Fruit fly (Drosophila melanogaster) whole organism, prepupa: ENCODE results near the gene CG3823.

Experiments
- CG10669 ChIP-seq: fragments of 200-800 bp; sonication (Bioruptor generic); optimal IDR thresholded peaks from 3 replicates; lab custom pipeline; 2018; ENCODE audit warnings: missing biosample characterization, mild to moderate bottlenecking, missing genetic modification characterization, moderate library complexity
- CG11902 ChIP-seq: fragments of 200-800 bp; sonication (Bioruptor generic); optimal IDR thresholded peaks from 3 replicates; lab custom pipeline; 2016; ENCODE audit warnings: missing biosample characterization, missing genetic modification characterization
- CG15336 ChIP-seq: fragments of 200-800 bp; sonication (Bioruptor generic); IDR thresholded peaks from 2 replicates; pipeline ENCODE4 v1.3.6; 2022; ENCODE audit warnings: missing biosample characterization, missing genetic modification characterization
- CG1621 ChIP-seq: fragments of 200-800 bp; sonication (Bioruptor generic); optimal IDR thresholded peaks from 3 replicates; lab custom pipeline; 2018; ENCODE audit warnings: missing biosample characterization, mild to moderate bottlenecking, missing genetic modification characterization
- CG16779 ChIP-seq: fragments of 200-800 bp; sonication (Bioruptor generic); optimal IDR thresholded peaks from 3 replicates; lab custom pipeline; 2017; ENCODE audit warnings: missing biosample characterization, mild to moderate bottlenecking, missing genetic modification characterization
- CG31627 ChIP-seq: fragments of 200-800 bp; sonication (Bioruptor generic); optimal IDR thresholded peaks from 3 replicates; lab custom pipeline; 2016; ENCODE audit warnings: missing biosample characterization, missing genetic modification characterization
- CG6163 ChIP-seq: fragments of 200-800 bp; sonication (Bioruptor generic); IDR thresholded peaks from 3 replicates; pipeline ENCODE4 v1.3.6; 2022; ENCODE audit warnings: missing biosample characterization, missing genetic modification characterization
- CG6276 ChIP-seq: fragments of 200-800 bp; sonication (Bioruptor generic); optimal IDR thresholded peaks from 2 replicates; lab custom pipeline; 2017; ENCODE audit warnings: missing biosample characterization, mild to moderate bottlenecking, missing genetic modification characterization
- CG6854 ChIP-seq: fragments of 200-800 bp; sonication (Bioruptor generic); optimal IDR thresholded peaks from 2 replicates; lab custom pipeline; 2017; ENCODE audit warnings: missing biosample characterization, mild to moderate bottlenecking, missing genetic modification characterization
- CG7368 ChIP-seq: fragments of 200-800 bp; sonication (Bioruptor generic); optimal IDR thresholded peaks from 3 replicates; lab custom pipeline; 2016; ENCODE audit warnings: missing biosample characterization, missing genetic modification characterization
- CG8119 ChIP-seq: fragments of 200-800 bp; sonication (Bioruptor generic); IDR thresholded peaks from 3 replicates; pipeline ENCODE4 v1.3.6; 2022; ENCODE audit warnings: missing biosample characterization, missing genetic modification characterization
- Eip75B ChIP-seq: fragments of 200-800 bp; sonication (Bioruptor generic); optimal IDR thresholded peaks from 3 replicates; lab custom pipeline; 2016; ENCODE audit warnings: missing biosample characterization, missing genetic modification characterization
- Eip78C ChIP-seq: fragments of 200-800 bp; sonication (Bioruptor generic); peaks from one replicate; lab custom pipeline; 2016; ENCODE audit warnings: missing biosample characterization, missing genetic modification characterization
- Eip93F ChIP-seq: fragments of 200-800 bp; sonication (Bioruptor generic); optimal IDR thresholded peaks from 2 replicates; lab custom pipeline; 2016; ENCODE audit warnings: missing biosample characterization, mild to moderate bottlenecking, missing genetic modification characterization
- Gug ChIP-seq: fragments of 200-800 bp; sonication (Bioruptor generic); IDR thresholded peaks from 2 replicates; pipeline ENCODE4 v1.3.6; 2022; ENCODE audit warnings: missing biosample characterization, missing genetic modification characterization
- Hr38 ChIP-seq: sonication (Bioruptor generic); optimal IDR thresholded peaks from 2 replicates; lab custom pipeline; 2016; ENCODE audit warnings: missing biosample characterization, missing genetic modification characterization
- Hr4 ChIP-seq: fragments of 200-800 bp; sonication (Bioruptor generic); optimal IDR thresholded peaks from 3 replicates; lab custom pipeline; 2016; ENCODE audit warnings: missing biosample characterization, missing genetic modification characterization
- Met ChIP-seq: fragments of 200-800 bp; sonication (Bioruptor generic); optimal IDR thresholded peaks from 3 replicates; lab custom pipeline; 2016; ENCODE audit warnings: missing biosample characterization, missing genetic modification characterization
- OdsH ChIP-seq: fragments of 200-800 bp; sonication (Bioruptor generic); optimal IDR thresholded peaks from 3 replicates; lab custom pipeline; 2016; ENCODE audit warnings: missing biosample characterization, missing genetic modification characterization
- Smox ChIP-seq: fragments of 200-800 bp; sonication (Bioruptor generic); optimal IDR thresholded peaks from 3 replicates; lab custom pipeline; 2016; ENCODE audit warnings: missing biosample characterization, missing genetic modification characterization
- Sox14 ChIP-seq: fragments of 200-800 bp; sonication (Bioruptor generic); optimal IDR thresholded peaks from 3 replicates; lab custom pipeline; 2016; ENCODE audit warnings: missing biosample characterization, missing genetic modification characterization
- achi ChIP-seq: fragments of 200-800 bp; sonication (Bioruptor generic); optimal IDR thresholded peaks from 3 replicates; lab custom pipeline; 2016; ENCODE audit warnings: missing biosample characterization, missing genetic modification characterization
- acj6 ChIP-seq: fragments of 200-800 bp; sonication (Bioruptor generic); optimal IDR thresholded peaks from 3 replicates; lab custom pipeline; 2016; ENCODE audit warnings: missing biosample characterization, missing genetic modification characterization
- cyc ChIP-seq: fragments of 200-800 bp; sonication (Bioruptor generic); optimal IDR thresholded peaks from 3 replicates; lab custom pipeline; 2016; ENCODE audit warnings: missing biosample characterization, missing genetic modification characterization
- dsx ChIP-seq: fragments of 200-800 bp; optimal IDR thresholded peaks from 3 replicates; lab custom pipeline; 2019; ENCODE audit warnings: missing biosample characterization, mild to moderate bottlenecking, missing genetic modification characterization, moderate library complexity; ENCODE audit not compliant: poor library complexity, severe bottlenecking
- esn ChIP-seq: fragments of 200-800 bp; sonication (Bioruptor generic); optimal IDR thresholded peaks from 2 replicates; lab custom pipeline; 2016; ENCODE audit warnings: missing biosample characterization, mild to moderate bottlenecking, missing genetic modification characterization, moderate library complexity
- fd85E ChIP-seq: fragments of 200-800 bp; sonication (Bioruptor generic); optimal IDR thresholded peaks from 3 replicates; lab custom pipeline; 2016; ENCODE audit warnings: missing biosample characterization, missing genetic modification characterization
- fkh ChIP-seq: fragments of 200-800 bp; sonication (Bioruptor generic); optimal IDR thresholded peaks from 3 replicates; lab custom pipeline; 2017; ENCODE audit warnings: missing biosample characterization, mild to moderate bottlenecking, missing genetic modification characterization, moderate library complexity
- lz ChIP-seq: fragments of 200-800 bp; sonication (Bioruptor generic); optimal IDR thresholded peaks from 3 replicates; lab custom pipeline; 2016; ENCODE audit warnings: missing biosample characterization, missing genetic modification characterization
- net ChIP-seq: fragments of 200-800 bp; sonication (Bioruptor generic); optimal IDR thresholded peaks from 3 replicates; lab custom pipeline; 2016; ENCODE audit warnings: missing biosample characterization, missing genetic modification characterization
- salr ChIP-seq, 2 experiments: fragments of 200-800 bp; sonication (Bioruptor generic); optimal IDR thresholded peaks; 3 replicates each; lab custom pipeline; 2016 to 2018; ENCODE audit warnings: missing biosample characterization in 2 of 2, missing genetic modification characterization in 2 of 2, mild to moderate bottlenecking in 1 of 2
- spab ChIP-seq: fragments of 200-800 bp; sonication (Bioruptor generic); optimal IDR thresholded peaks from 2 replicates; lab custom pipeline; 2017; ENCODE audit warnings: missing biosample characterization, mild to moderate bottlenecking, missing genetic modification characterization, missing genetic modification reagents
- ss ChIP-seq, 2 experiments: fragments of 200-800 bp; sonication (Bioruptor generic); optimal IDR thresholded peaks; 2 replicates in 1 of 2; 3 replicates in 1 of 2; lab custom pipeline; 2017 to 2018; ENCODE audit warnings: mild to moderate bottlenecking in 2 of 2, missing biosample characterization in 2 of 2, missing genetic modification characterization in 2 of 2, moderate library complexity in 1 of 2
- vri ChIP-seq: fragments of 200-800 bp; sonication (Bioruptor generic); optimal IDR thresholded peaks from 3 replicates; lab custom pipeline; 2016; ENCODE audit warnings: missing biosample characterization, mild to moderate bottlenecking, missing genetic modification characterization

The CG3823 gene

DNA sequence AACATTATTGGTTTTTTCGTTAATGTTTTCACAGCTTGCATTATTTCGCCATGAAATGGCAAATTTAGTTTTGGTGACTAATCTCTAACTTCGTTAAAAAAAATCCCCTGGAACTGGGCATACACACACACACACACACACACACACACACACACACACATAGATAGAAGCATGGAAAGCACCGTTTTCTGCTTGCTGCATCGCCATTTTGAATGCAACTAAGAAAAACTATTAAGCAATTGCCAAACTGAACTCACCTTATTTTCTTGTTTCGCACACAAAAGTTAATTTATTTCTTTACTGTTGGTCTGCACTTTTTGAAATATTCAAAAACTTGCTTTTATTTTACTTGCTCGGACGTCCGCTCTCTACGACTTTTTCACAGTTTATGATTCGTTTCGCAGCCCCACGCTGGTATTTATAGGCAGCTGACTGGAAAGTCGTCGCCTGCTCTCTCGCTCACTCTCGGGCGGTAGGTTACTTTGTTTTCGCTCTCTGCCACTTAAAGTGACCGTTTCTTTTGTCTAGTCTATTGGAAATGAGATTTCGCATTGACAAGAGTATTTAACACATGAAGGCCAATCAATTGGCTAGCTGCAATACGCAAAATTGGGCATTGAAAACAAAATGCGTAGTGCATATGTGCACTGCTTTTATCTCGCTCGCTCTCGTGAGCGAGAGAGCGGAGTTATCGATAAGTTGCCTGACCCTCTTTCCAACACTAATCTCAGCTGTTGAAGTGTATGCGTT, 24.7 kb upstream of the CG3823 start (continued):
- TF ChIP-seq Hr4 (GFP tag; lab: Kevin White, UChicago) (no peak), fkh (GFP tag; lab: Kevin White, UChicago) (no peak), CG6163 (no peak), dsx (GFP tag; lab: Kevin White, UChicago) (peak; percentile 10), CG16779 (tag; lab: Kevin White, UChicago) (no peak), acj6 (no peak), CG6276 (GFP tag; lab: Kevin White, UChicago) (no peak), Met (GFP tag; lab: Kevin White, UChicago) (peak; percentile 34), net (GFP tag; lab: Kevin White, UChicago) (peak; percentile 7), Eip75B (GFP tag; lab: Kevin White, UChicago) (peak; percentile 27), CG8119 (peak; percentile 27; the same call in 1 of the 3 replicates), Hr38 (no peak), achi (GFP tag; lab: Kevin White, UChicago) (peak; percentile 33)

DNA sequence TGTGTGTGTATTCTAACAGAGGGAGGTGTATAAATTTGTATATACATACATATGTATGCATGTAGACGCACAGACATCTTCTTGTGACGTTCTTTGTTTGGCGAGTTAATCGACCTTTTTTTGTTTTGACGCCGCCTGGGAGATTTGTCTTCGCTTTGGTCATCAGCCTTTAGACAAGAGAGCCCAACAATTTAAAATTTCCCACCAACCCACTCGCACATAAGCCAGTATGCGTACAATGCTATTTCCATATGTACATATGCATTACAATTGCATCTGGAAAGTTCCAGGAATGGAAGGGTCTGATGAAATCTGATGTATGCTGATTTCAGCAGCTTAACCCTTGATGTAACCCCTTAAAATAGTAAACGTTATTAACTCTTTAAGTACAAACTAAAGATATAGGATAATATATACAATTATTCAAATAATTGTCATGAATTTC, 24.1 kb upstream of the CG3823 start, which contains the start of gene Ubi-p5E:
Gene Ubi-p5E (minus strand): TSS at position 19 of the 445 bp plus-strand sequence.
- no peak for TF ChIP-seq CG31627 (GFP tag; lab: Kevin White, UChicago)
- peak; percentile 55 for TF ChIP-seq fkh (GFP tag; lab: Kevin White, UChicago)
- TF ChIP-seq Eip93F (GFP tag; lab: Kevin White, UChicago), result peak; percentile 12
- peak in 1 of 2 experiments; percentile 11 for TF ChIP-seq ss (GFP tag; optimal IDR thresholded peaks at IDR 0.05; lab: Kevin White, UChicago)
- TF ChIP-seq Eip78C (GFP tag; lab: Kevin White, UChicago), result peak; percentile 25
- TF ChIP-seq, all 60 proteins: peak for 4

DNA sequence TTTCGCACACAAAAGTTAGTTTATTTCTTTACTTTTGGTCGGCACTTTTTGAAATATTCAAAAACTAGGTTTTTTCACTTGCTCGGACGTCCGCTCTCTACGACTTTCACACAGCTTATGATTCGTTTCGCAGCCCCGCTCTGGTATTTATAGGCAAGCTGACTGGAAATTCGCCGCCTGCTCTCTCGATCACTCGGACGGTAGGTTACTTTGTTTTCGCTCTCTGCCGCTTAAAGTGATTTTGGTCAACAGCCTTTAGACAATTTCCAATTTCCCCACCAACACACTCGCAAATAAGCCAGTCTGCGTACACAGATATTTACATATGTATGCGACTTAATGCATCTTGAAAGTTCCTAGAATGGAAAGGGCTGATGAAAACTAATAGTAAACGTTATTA, 20.3 kb upstream of the CG3823 start, which contains the start of gene CG11700:
Gene CG11700 (minus strand): TSS at position 106 of the 400 bp plus-strand sequence.
- TF ChIP-seq CG31627 (GFP tag; lab: Kevin White, UChicago), result no peak
- no peak for TF ChIP-seq cyc (GFP tag; lab: Kevin White, UChicago)
- no peak for TF ChIP-seq spab (GFP tag; lab: Kevin White, UChicago)
- TF ChIP-seq dsx (GFP tag; lab: Kevin White, UChicago), result peak; percentile 78
- no peak for TF ChIP-seq CG15336
- TF ChIP-seq Eip78C (GFP tag; lab: Kevin White, UChicago), result peak; percentile 59
- no peak for TF ChIP-seq salr (GFP tag; optimal IDR thresholded peaks at IDR 0.05; lab: Kevin White, UChicago)
- TF ChIP-seq CG11902 (GFP tag; lab: Kevin White, UChicago), result no peak
- no peak for TF ChIP-seq fd85E (GFP tag; lab: Kevin White, UChicago)
- peak; percentile 14 for TF ChIP-seq CG6854
- no peak for TF ChIP-seq CG7368 (GFP tag; lab: Kevin White, UChicago)
- no peak for TF ChIP-seq Smox

DNA sequence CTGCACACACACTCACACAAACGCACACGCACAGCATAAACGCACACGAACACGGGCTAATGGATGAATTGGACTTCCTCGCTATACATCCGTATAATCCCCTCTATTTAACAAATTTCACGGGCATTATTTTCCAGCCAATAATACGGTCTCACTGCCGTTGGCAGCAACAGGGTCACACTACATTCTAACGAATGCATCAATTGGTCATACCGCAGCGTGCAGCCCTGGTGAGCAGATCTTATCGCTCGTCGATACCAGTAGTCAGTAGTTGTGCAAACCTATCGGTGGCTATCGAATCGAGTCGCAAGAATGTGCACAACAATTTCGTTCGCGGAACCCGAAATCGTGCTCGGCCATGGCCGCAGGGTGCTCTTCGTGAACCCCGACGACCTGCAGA, 15.9 kb upstream of the CG3823 start, which contains the start of the genes Top3beta and wuho:
Gene Top3beta (minus strand): TSS at position 149 of the 400 bp plus-strand sequence.
Gene wuho (plus strand): TSS at position 259 of the 400 bp plus-strand sequence.
- TF ChIP-seq cyc (GFP tag; lab: Kevin White, UChicago) (peak; percentile 28), dsx (GFP tag; lab: Kevin White, UChicago) (peak; percentile 49), CG6163 (0 out of 3 replicates have a peak, but pooled peaks have one; percentile 29), Hr38 (no peak), lz (peak; percentile 32), OdsH (GFP tag; lab: Kevin White, UChicago) (no peak), CG10669 (GFP tag; lab: Kevin White, UChicago) (no peak), Eip78C (GFP tag; lab: Kevin White, UChicago) (peak; percentile 7), Gug (no peak), CG6854 (no peak), esn (GFP tag; lab: Kevin White, UChicago) (peak; percentile 48), vri (GFP tag; lab: Kevin White, UChicago) (no peak), CG31627 (GFP tag; lab: Kevin White, UChicago) (peak; percentile 7), Sox14 (peak; percentile 24), CG1621 (tag; lab: Kevin White, UChicago) (peak; percentile 98)
